Fruit fly (Drosophila melanogaster) whole organism, wandering third instar larva: ENCODE data around the gene CG5646.

Experiments used
- Abd-B ChIP-seq: fragments of >200 bp; optimal IDR thresholded peaks from 2 replicates; lab custom pipeline; 2017; ENCODE audit warnings: missing biosample characterization, missing genetic modification characterization
- CG32264 ChIP-seq: fragments of 200-800 bp; sonication (Bioruptor generic); optimal IDR thresholded peaks from 2 replicates; lab custom pipeline; 2016; ENCODE audit warnings: missing biosample characterization, missing genetic modification characterization
- CG9705 ChIP-seq: fragments of 200-800 bp; sonication (Bioruptor generic); optimal IDR thresholded peaks from 2 replicates; lab custom pipeline; 2018; ENCODE audit warnings: missing biosample characterization, mild to moderate bottlenecking, missing genetic modification characterization
- CrebA ChIP-seq: fragments of 200-800 bp; sonication (Bioruptor generic); optimal IDR thresholded peaks from 2 replicates; lab custom pipeline; 2016; ENCODE audit warnings: missing biosample characterization, mild to moderate bottlenecking, missing genetic modification characterization, borderline replicate concordance
- Dfd ChIP-seq: fragments of >200 bp; optimal IDR thresholded peaks from 2 replicates; lab custom pipeline; 2017; ENCODE audit warnings: missing biosample characterization, missing genetic modification characterization
- Dif ChIP-seq: fragments of 200-275, 200-300 bp; sonication (Bioruptor generic); optimal IDR thresholded peaks from 2 replicates; lab custom pipeline; 2018; ENCODE audit warnings: missing biosample characterization, missing genetic modification characterization; ENCODE audit not compliant: partially characterized antibody
- GATAd ChIP-seq: sonication (Bioruptor generic); optimal IDR thresholded peaks from 2 replicates; lab custom pipeline; 2016; ENCODE audit warnings: missing biosample characterization, missing genetic modification characterization
- HLH106 ChIP-seq: fragments of 200-800 bp; optimal IDR thresholded peaks from 3 replicates; lab custom pipeline; 2019; ENCODE audit warnings: missing biosample characterization, mild to moderate bottlenecking, missing genetic modification characterization, moderate library complexity
- Hnf4 ChIP-seq: fragments of 200-800 bp; sonication (Bioruptor generic); optimal IDR thresholded peaks from 2 replicates; lab custom pipeline; 2016; ENCODE audit warnings: missing biosample characterization, mild to moderate bottlenecking, missing genetic modification characterization
- Hr78 ChIP-seq: fragments of >200 bp; optimal IDR thresholded peaks from 2 replicates; lab custom pipeline; 2017; ENCODE audit warnings: missing biosample characterization, missing genetic modification characterization
- Hr83 ChIP-seq: fragments of 200-300 bp; sonication (Bioruptor generic); optimal IDR thresholded peaks from 2 replicates; lab custom pipeline; 2016; ENCODE audit warnings: missing biosample characterization, mild to moderate bottlenecking, missing genetic modification characterization, moderate library complexity; ENCODE audit not compliant: poor library complexity, severe bottlenecking
- Jra ChIP-seq: sonication (Bioruptor generic); optimal IDR thresholded peaks from 2 replicates; lab custom pipeline; 2016; ENCODE audit warnings: missing biosample characterization, missing genetic modification characterization
- Mio ChIP-seq: sonication (Bioruptor generic); optimal IDR thresholded peaks from 2 replicates; lab custom pipeline; 2016; ENCODE audit warnings: missing biosample characterization, missing genetic modification characterization
- Myc ChIP-seq: fragments of >200 bp; optimal IDR thresholded peaks from 2 replicates; lab custom pipeline; 2017
- N ChIP-seq: fragments of >200 bp; optimal IDR thresholded peaks from 2 replicates; lab custom pipeline; 2018; ENCODE audit warnings: missing biosample characterization, missing external identifiers, missing genetic modification characterization
- OdsH ChIP-seq: fragments of 200-800 bp; sonication (Bioruptor generic); optimal IDR thresholded peaks from 2 replicates; lab custom pipeline; 2016; ENCODE audit warnings: missing biosample characterization, mild to moderate bottlenecking, missing genetic modification characterization
- Rel ChIP-seq, 2 experiments: fragments of 200-800 bp; sonication (Bioruptor generic) in 1 of 2; optimal IDR thresholded peaks; 2 replicates in 1 of 2; 3 replicates in 1 of 2; lab custom pipeline; 2016 to 2019; ENCODE audit warnings: mild to moderate bottlenecking in 2 of 2, missing biosample characterization in 2 of 2, missing genetic modification characterization in 2 of 2, moderate library complexity in 1 of 2
- Sp1 ChIP-seq: fragments of 200-800 bp; sonication (Bioruptor generic); optimal IDR thresholded peaks from 3 replicates; lab custom pipeline; 2019; ENCODE audit warnings: missing biosample characterization, mild to moderate bottlenecking, missing genetic modification characterization, moderate library complexity
- Vsx2 ChIP-seq: fragments of 200-300, 225-300 bp; sonication (Bioruptor generic); optimal IDR thresholded peaks from 2 replicates; lab custom pipeline; 2018; ENCODE audit warnings: missing biosample characterization, missing genetic modification characterization; ENCODE audit not compliant: partially characterized antibody
- br ChIP-seq: fragments of 200-800 bp; sonication (Bioruptor generic); optimal IDR thresholded peaks from 2 replicates; lab custom pipeline; 2016; ENCODE audit warnings: missing biosample characterization, missing genetic modification characterization
- brk ChIP-seq: fragments of 200-800 bp; sonication (Bioruptor generic); optimal IDR thresholded peaks from 2 replicates; lab custom pipeline; 2016; ENCODE audit warnings: missing biosample characterization, mild to moderate bottlenecking, missing genetic modification characterization
- dl ChIP-seq, 2 experiments: fragments of 175-275, 200-275 bp in 1 of 2; fragments of 200-275 bp in 1 of 2; sonication (Bioruptor generic); optimal IDR thresholded peaks; lab custom pipeline; 2018; ENCODE audit warnings: mild to moderate bottlenecking in 2 of 2, missing biosample characterization in 2 of 2, missing genetic modification characterization in 2 of 2, moderate library complexity in 2 of 2; ENCODE audit not compliant: partially characterized antibody in 2 of 2, insufficient read depth in 1 of 2
- dmrt93B ChIP-seq: fragments of 200-800 bp; sonication (Bioruptor generic); optimal IDR thresholded peaks from 2 replicates; lab custom pipeline; 2018; ENCODE audit warnings: missing biosample characterization, mild to moderate bottlenecking, missing genetic modification characterization
- dsf ChIP-seq: sonication (Bioruptor generic); optimal IDR thresholded peaks from 2 replicates; lab custom pipeline; 2016; ENCODE audit warnings: missing biosample characterization, missing genetic modification characterization, borderline replicate concordance
- ey ChIP-seq: fragments of 200-800 bp; sonication (Bioruptor generic); optimal IDR thresholded peaks from 2 replicates; lab custom pipeline; 2016; ENCODE audit warnings: missing biosample characterization, missing genetic modification characterization
- foxo ChIP-seq, 2 experiments: fragments of 200-800 bp; sonication (Bioruptor generic); optimal IDR thresholded peaks; 2 replicates in 1 of 2; 3 replicates in 1 of 2; lab custom pipeline; 2016 to 2017; ENCODE audit warnings: missing biosample characterization in 2 of 2, missing genetic modification characterization in 2 of 2
- fru ChIP-seq: fragments of 200-800 bp; sonication (Bioruptor generic); optimal IDR thresholded peaks from 3 replicates; lab custom pipeline; 2016; ENCODE audit warnings: missing biosample characterization, mild to moderate bottlenecking, missing genetic modification characterization
- h ChIP-seq: fragments of 200-800 bp; sonication (Bioruptor generic); optimal IDR thresholded peaks from 3 replicates; lab custom pipeline; 2016; ENCODE audit warnings: missing biosample characterization, mild to moderate bottlenecking, missing genetic modification characterization
- jim ChIP-seq: fragments of 175-275, 200-325 bp; sonication (Bioruptor generic); optimal IDR thresholded peaks from 2 replicates; lab custom pipeline; 2016; ENCODE audit warnings: missing biosample characterization, mild to moderate bottlenecking, missing genetic modification characterization
- lola ChIP-seq: fragments of >200 bp; optimal IDR thresholded peaks from 2 replicates; lab custom pipeline; 2017; ENCODE audit warnings: missing biosample characterization, missing genetic modification characterization
- pan ChIP-seq: fragments of >200 bp; optimal IDR thresholded peaks from 2 replicates; lab custom pipeline; 2017
- psq ChIP-seq: fragments of 200-800 bp; sonication (Bioruptor generic); optimal IDR thresholded peaks from 3 replicates; lab custom pipeline; 2017; ENCODE audit warnings: missing biosample characterization, mild to moderate bottlenecking, missing genetic modification characterization, moderate library complexity
- rgr ChIP-seq: fragments of 200-800 bp; sonication (Bioruptor generic); optimal IDR thresholded peaks from 3 replicates; lab custom pipeline; 2016; ENCODE audit warnings: missing biosample characterization, mild to moderate bottlenecking, missing genetic modification characterization
- sage ChIP-seq: fragments of 200-800 bp; sonication (Bioruptor generic); optimal IDR thresholded peaks from 2 replicates; lab custom pipeline; 2016; ENCODE audit warnings: missing biosample characterization, mild to moderate bottlenecking, missing genetic modification characterization
- sv ChIP-seq: fragments of 200-800 bp; sonication (Bioruptor generic); optimal IDR thresholded peaks from 3 replicates; lab custom pipeline; 2016; ENCODE audit warnings: missing biosample characterization, missing genetic modification characterization
- tai ChIP-seq: sonication (Bioruptor generic); optimal IDR thresholded peaks from 2 replicates; lab custom pipeline; 2016; ENCODE audit warnings: missing biosample characterization, missing genetic modification characterization
- usp ChIP-seq: fragments of >200 bp; optimal IDR thresholded peaks from 2 replicates; lab custom pipeline; 2017; ENCODE audit warnings: missing biosample characterization, missing genetic modification characterization
- woc ChIP-seq: sonication (Bioruptor generic); optimal IDR thresholded peaks from 2 replicates; lab custom pipeline; 2016; ENCODE audit warnings: missing biosample characterization, mild to moderate bottlenecking, missing genetic modification characterization

The CG5646 gene

DNA sequence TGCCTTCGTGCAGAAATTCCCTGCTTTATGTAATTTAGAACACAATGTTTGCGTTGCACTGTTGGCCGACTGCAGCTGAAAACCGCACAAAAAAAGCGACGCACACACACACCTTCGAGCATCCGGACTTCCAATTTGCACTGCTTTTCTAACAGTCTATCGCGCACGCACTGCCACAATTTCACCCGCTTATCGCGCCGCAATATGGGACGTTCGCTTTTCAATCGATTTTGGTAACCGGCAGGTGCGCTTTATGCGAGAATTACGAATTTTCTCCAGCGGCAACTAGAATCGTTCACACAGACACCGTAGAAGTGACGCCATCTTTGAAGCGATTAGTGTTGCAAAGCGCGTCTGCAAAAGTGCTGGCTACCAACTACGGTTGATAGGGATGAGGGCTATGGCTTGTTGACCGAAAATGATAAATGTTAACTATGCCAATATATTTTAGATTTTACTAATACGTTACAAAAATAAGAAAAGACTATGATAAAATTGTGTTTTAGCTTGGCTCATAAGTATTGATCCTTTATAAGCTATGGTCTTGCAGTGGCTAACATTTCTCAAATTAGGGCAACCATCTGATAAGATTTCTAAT is 20.9 kb upstream of the CG5646 start, which contains the start of gene wdb:
Gene wdb, minus strand, starts transcription at position 352 of the 598 bp plus-strand sequence.
- TF ChIP-seq Hr83 (GFP tag; lab: Kevin White, UChicago) (peak; percentile 68), dl (GFP tag; optimal IDR thresholded peaks at IDR 0.05; lab: Kevin White, UChicago; ENCODE audit: insufficient read depth in 1 of 2, partially characterized antibody in 2 of 2) (no peak), fru (peak; percentile 47), usp (GFP tag; lab: Kevin White, UChicago) (no peak), Hr78 (no peak), Jra (GFP tag; lab: Kevin White, UChicago) (peak; percentile 56), Hnf4 (GFP tag; lab: Kevin White, UChicago) (no peak), GATAd (peak; percentile 41), dmrt93B (GFP tag; lab: Kevin White, UChicago) (no peak), rgr (GFP tag; lab: Kevin White, UChicago) (peak; percentile 73), sv (GFP tag; lab: Kevin White, UChicago) (peak; percentile 26), tai (GFP tag; lab: Kevin White, UChicago) (no peak), brk (GFP tag; lab: Kevin White, UChicago) (no peak), CG9705 (GFP tag; lab: Kevin White, UChicago) (peak; percentile 55), Dif (GFP tag; lab: Kevin White, UChicago) (no peak), Myc (lab: Kevin White, UChicago) (peak; percentile 88), OdsH (peak; percentile 17), N (no peak), br (GFP tag; lab: Kevin White, UChicago) (peak; percentile 63), lola (GFP tag; lab: Kevin White, UChicago) (no peak), Dfd (GFP tag; lab: Kevin White, UChicago) (no peak), CrebA (GFP tag; lab: Kevin White, UChicago) (no peak), Abd-B (GFP tag; lab: Kevin White, UChicago) (no peak), Sp1 (GFP tag; lab: Kevin White, UChicago) (peak; percentile 25), Rel (GFP tag; optimal IDR thresholded peaks at IDR 0.05; lab: Kevin White, UChicago) (no peak), Rel (tag; optimal IDR thresholded peaks at IDR 0.05; lab: Kevin White, UChicago) (no peak), h (GFP tag; lab: Kevin White, UChicago) (peak; percentile 66), HLH106 (tag; lab: Kevin White, UChicago) (peak; percentile 69), woc (GFP tag; lab: Kevin White, UChicago) (peak; percentile 68), psq (GFP tag; lab: Kevin White, UChicago) (no peak), Mio (GFP tag; lab: Kevin White, UChicago) (no peak), jim (no peak), ey (peak; percentile 61), Vsx2 (GFP tag; lab: Kevin White, UChicago) (no peak), dsf (GFP tag; lab: Kevin White, UChicago) (peak; percentile 22), CG32264 (GFP tag; lab: Kevin White, UChicago) (peak; percentile 9), sage (GFP tag; lab: Kevin White, UChicago) (no peak), foxo (GFP tag; optimal IDR thresholded peaks at IDR 0.05; lab: Kevin White, UChicago) (peak in 1 of 2 experiments; percentile 76), pan (lab: Kevin White, UChicago) (no peak)

DNA sequence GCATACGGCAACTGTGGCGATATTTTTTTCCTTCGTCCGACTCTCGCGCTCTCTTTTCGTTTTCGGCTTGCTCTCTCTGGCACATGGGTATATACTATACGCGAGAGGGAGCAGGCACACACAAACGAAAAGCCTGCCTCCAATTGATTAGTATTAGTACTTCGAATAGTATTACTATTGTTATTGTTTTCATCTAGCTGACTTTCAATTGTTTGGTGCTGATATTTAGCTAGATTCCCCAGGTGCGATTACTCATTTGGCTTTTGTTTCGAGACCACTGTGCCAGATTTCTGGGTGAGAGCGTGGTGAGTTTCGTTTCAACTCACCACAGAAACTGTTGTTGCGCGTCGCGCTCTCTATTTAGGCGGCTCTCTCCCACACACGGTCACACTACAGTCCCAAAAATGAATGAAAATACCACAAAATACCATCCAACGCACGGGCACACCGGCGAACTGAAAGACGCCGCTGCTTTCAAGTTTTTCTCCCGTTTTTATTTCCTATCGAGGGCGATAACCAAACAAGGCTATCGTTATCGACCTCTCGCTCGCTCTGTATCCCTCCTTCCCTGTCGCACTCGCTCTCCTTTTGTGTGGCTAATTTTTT is 20.2 kb upstream of the CG5646 start:
- peak; percentile 83 for TF ChIP-seq rgr (GFP tag; lab: Kevin White, UChicago)
- TF ChIP-seq Abd-B (GFP tag; lab: Kevin White, UChicago) = no peak
- no peak for TF ChIP-seq tai (GFP tag; lab: Kevin White, UChicago)
- no peak for TF ChIP-seq Hr78
- no peak for TF ChIP-seq dsf (GFP tag; lab: Kevin White, UChicago)
- TF ChIP-seq CrebA (GFP tag; lab: Kevin White, UChicago) = no peak
- TF ChIP-seq Myc (lab: Kevin White, UChicago) = no peak
- TF ChIP-seq ey = peak; percentile 74
- TF ChIP-seq foxo (GFP tag; optimal IDR thresholded peaks at IDR 0.05; lab: Kevin White, UChicago) = peak; percentile 73 to 78
- no peak for TF ChIP-seq brk (GFP tag; lab: Kevin White, UChicago)
- TF ChIP-seq sage (GFP tag; lab: Kevin White, UChicago) = peak; percentile 66
- TF ChIP-seq OdsH = peak; percentile 76
- peak; percentile 55 for TF ChIP-seq Hnf4 (GFP tag; lab: Kevin White, UChicago)
- TF ChIP-seq GATAd = no peak
- peak; percentile 72 for TF ChIP-seq Sp1 (GFP tag; lab: Kevin White, UChicago)
- peak; percentile 80 for TF ChIP-seq fru
- peak; percentile 8 for TF ChIP-seq Rel (GFP tag; optimal IDR thresholded peaks at IDR 0.05; lab: Kevin White, UChicago)
- TF ChIP-seq Rel (tag; optimal IDR thresholded peaks at IDR 0.05; lab: Kevin White, UChicago) = peak; percentile 78
- peak; percentile 33 for TF ChIP-seq Vsx2 (GFP tag; lab: Kevin White, UChicago)
- peak; percentile 57 for TF ChIP-seq CG32264 (GFP tag; lab: Kevin White, UChicago)
- no peak for TF ChIP-seq pan (lab: Kevin White, UChicago)
- no peak for TF ChIP-seq lola (GFP tag; lab: Kevin White, UChicago)
- peak; percentile 60 for TF ChIP-seq woc (GFP tag; lab: Kevin White, UChicago)
- peak; percentile 24 for TF ChIP-seq Hr83 (GFP tag; lab: Kevin White, UChicago)
- peak; percentile 71 for TF ChIP-seq Jra (GFP tag; lab: Kevin White, UChicago)
- TF ChIP-seq br (GFP tag; lab: Kevin White, UChicago) = peak; percentile 78
- TF ChIP-seq usp (GFP tag; lab: Kevin White, UChicago) = no peak
- no peak for TF ChIP-seq Dfd (GFP tag; lab: Kevin White, UChicago)
- TF ChIP-seq Mio (GFP tag; lab: Kevin White, UChicago) = no peak
- no peak for TF ChIP-seq sv (GFP tag; lab: Kevin White, UChicago)
- peak; percentile 39 for TF ChIP-seq Dif (GFP tag; lab: Kevin White, UChicago)
- TF ChIP-seq N = no peak
- TF ChIP-seq dmrt93B (GFP tag; lab: Kevin White, UChicago) = no peak
- TF ChIP-seq HLH106 (tag; lab: Kevin White, UChicago) = peak; percentile 70
- no peak for TF ChIP-seq CG9705 (GFP tag; lab: Kevin White, UChicago)
- peak; percentile 82 for TF ChIP-seq h (GFP tag; lab: Kevin White, UChicago)
- peak; percentile 62 for TF ChIP-seq psq (GFP tag; lab: Kevin White, UChicago)
- no peak for TF ChIP-seq jim
